Worm (Caenorhabditis elegans) whole organism, L3 larva: Measurements from ENCODE around the gene cwn-1.

Experiments
- R02D3.7 ChIP-seq: fragments of 150-350 bp; optimal IDR thresholded peaks from 2 replicates; lab custom pipeline; 2014; ENCODE audit warnings: missing biosample characterization, missing genetic modification characterization
- ZK546.5 ChIP-seq: sonication (generic microtip); optimal IDR thresholded peaks from 2 replicates; lab custom pipeline; 2017; ENCODE audit warnings: missing biosample characterization, missing genetic modification characterization
- aly-2 ChIP-seq: fragments of 150-350 bp; optimal IDR thresholded peaks from 2 replicates; lab custom pipeline; 2014; ENCODE audit warnings: missing biosample characterization, missing genetic modification characterization
- ama-1 ChIP-seq: fragments of 150-350 bp; optimal IDR thresholded peaks from 2 replicates; lab custom pipeline; 2018
- ceh-16 ChIP-seq: sonication (generic microtip); optimal IDR thresholded peaks from 2 replicates; lab custom pipeline; 2017; ENCODE audit warnings: missing biosample characterization, missing genetic modification characterization
- ceh-28 ChIP-seq: fragments of 150-350 bp; optimal IDR thresholded peaks from 2 replicates; lab custom pipeline; 2014; ENCODE audit warnings: missing biosample characterization, missing genetic modification reagents, missing genetic modification characterization
- ceh-82 ChIP-seq: fragments of 150-350 bp; optimal IDR thresholded peaks from 2 replicates; lab custom pipeline; 2014; ENCODE audit warnings: missing biosample characterization, missing genetic modification characterization
- ceh-9 ChIP-seq: sonication (generic microtip); optimal IDR thresholded peaks from 2 replicates; lab custom pipeline; 2018; ENCODE audit warnings: missing biosample characterization, missing genetic modification characterization
- egl-27 ChIP-seq: sonication (generic microtip); optimal IDR thresholded peaks from 4 replicates; lab custom pipeline; 2017; ENCODE audit warnings: missing biosample characterization, missing genetic modification reagents, missing genetic modification characterization
- egl-5 ChIP-seq: fragments of 150-350 bp; optimal IDR thresholded peaks from 2 replicates; lab custom pipeline; 2017; ENCODE audit warnings: missing biosample characterization, missing genetic modification reagents, missing genetic modification characterization, inconsistent platforms
- elt-2 ChIP-seq: sonication (generic microtip); optimal IDR thresholded peaks from 2 replicates; lab custom pipeline; 2016; ENCODE audit warnings: missing genetic modification reagents, mild to moderate bottlenecking, missing genetic modification characterization, missing compliant biosample characterization
- elt-3 ChIP-seq, 3 experiments: fragments of 150-350 bp in 1 of 3; sonication (generic microtip) in 2 of 3; optimal IDR thresholded peaks; 2 replicates in 2 of 3; 4 replicates in 1 of 3; lab custom pipeline; 2014 to 2017; ENCODE audit warnings: missing biosample characterization in 3 of 3, missing genetic modification characterization in 3 of 3
- fkh-2 ChIP-seq: fragments of 150-350 bp; optimal IDR thresholded peaks from 2 replicates; lab custom pipeline; 2014; ENCODE audit warnings: missing biosample characterization, missing genetic modification reagents, missing genetic modification characterization
- fos-1 ChIP-seq: fragments of 150-350 bp; optimal IDR thresholded peaks from 2 replicates; lab custom pipeline; 2014; ENCODE audit warnings: missing biosample characterization, missing genetic modification characterization
- hmg-11 ChIP-seq: sonication (generic microtip); optimal IDR thresholded peaks from 2 replicates; lab custom pipeline; 2016; ENCODE audit warnings: missing genetic modification characterization, missing compliant biosample characterization
- jun-1 ChIP-seq: fragments of 150-350 bp; optimal IDR thresholded peaks from 2 replicates; lab custom pipeline; 2014; ENCODE audit warnings: missing biosample characterization, missing genetic modification reagents, missing genetic modification characterization
- lsy-12 ChIP-seq: sonication (generic microtip); optimal IDR thresholded peaks from 2 replicates; lab custom pipeline; 2016; ENCODE audit warnings: mild to moderate bottlenecking, missing genetic modification characterization, missing compliant biosample characterization
- nfya-1 ChIP-seq: sonication (generic microtip); optimal IDR thresholded peaks from 2 replicates; lab custom pipeline; 2017; ENCODE audit warnings: missing genetic modification characterization, mild to moderate bottlenecking, missing compliant biosample characterization, antibody characterized with exemption, moderate library complexity; ENCODE audit not compliant: insufficient read depth
- nhr-11 ChIP-seq: fragments of 150-350 bp; optimal IDR thresholded peaks from 2 replicates; lab custom pipeline; 2014; ENCODE audit warnings: missing biosample characterization, missing genetic modification characterization
- nhr-12 ChIP-seq: fragments of 150-350 bp; optimal IDR thresholded peaks from 2 replicates; lab custom pipeline; 2014; ENCODE audit warnings: missing biosample characterization, missing genetic modification characterization
- nhr-23 ChIP-seq: fragments of 150-350 bp; optimal IDR thresholded peaks from 2 replicates; lab custom pipeline; 2014; ENCODE audit warnings: missing biosample characterization, missing genetic modification reagents, missing genetic modification characterization
- nhr-237 ChIP-seq: fragments of 150-350 bp; optimal IDR thresholded peaks from 2 replicates; lab custom pipeline; 2014; ENCODE audit warnings: missing biosample characterization, missing genetic modification characterization
- nhr-25 ChIP-seq: sonication (generic microtip); optimal IDR thresholded peaks from 2 replicates; lab custom pipeline; 2017; ENCODE audit warnings: missing biosample characterization, missing genetic modification characterization
- nhr-28 ChIP-seq: fragments of 150-350 bp; optimal IDR thresholded peaks from 2 replicates; lab custom pipeline; 2014; ENCODE audit warnings: missing biosample characterization, missing genetic modification characterization
- nhr-43 ChIP-seq: sonication (generic microtip); optimal IDR thresholded peaks from 2 replicates; lab custom pipeline; 2016; ENCODE audit warnings: mild to moderate bottlenecking, missing genetic modification characterization, missing compliant biosample characterization; ENCODE audit not compliant: poor library complexity, severe bottlenecking
- nhr-67 ChIP-seq: fragments of 150-350 bp; optimal IDR thresholded peaks from 2 replicates; lab custom pipeline; 2014; ENCODE audit warnings: missing biosample characterization, missing genetic modification characterization
- nhr-76 ChIP-seq: fragments of 150-350 bp; sonication (generic microtip); optimal IDR thresholded peaks from 5 replicates; lab custom pipeline; 2014; ENCODE audit warnings: missing biosample characterization, missing genetic modification characterization
- nhr-77 ChIP-seq: fragments of 150-350 bp; optimal IDR thresholded peaks from 2 replicates; lab custom pipeline; 2014; ENCODE audit warnings: missing biosample characterization, missing genetic modification characterization
- pha-4 ChIP-seq: fragments of 150-350 bp; optimal IDR thresholded peaks from 2 replicates; lab custom pipeline; 2014; ENCODE audit warnings: missing biosample characterization, missing genetic modification reagents, missing genetic modification characterization
- pqm-1 ChIP-seq: fragments of 150-350 bp; optimal IDR thresholded peaks from 2 replicates; lab custom pipeline; 2017; ENCODE audit warnings: missing biosample characterization, missing genetic modification characterization, inconsistent platforms
- sea-2 ChIP-seq: fragments of 150-350 bp; sonication (generic microtip); optimal IDR thresholded peaks from 4 replicates; lab custom pipeline; 2014; ENCODE audit warnings: missing biosample characterization, missing genetic modification reagents, missing genetic modification characterization
- skn-1 ChIP-seq: fragments of 150-350 bp; optimal IDR thresholded peaks from 2 replicates; lab custom pipeline; 2014; ENCODE audit warnings: missing biosample characterization, missing genetic modification characterization
- snpc-4 ChIP-seq: fragments of 150-350 bp; optimal IDR thresholded peaks from 2 replicates; lab custom pipeline; 2014; ENCODE audit warnings: missing biosample characterization, missing genetic modification characterization
- tbx-2 ChIP-seq: sonication (generic microtip); optimal IDR thresholded peaks from 2 replicates; lab custom pipeline; 2016; ENCODE audit warnings: mild to moderate bottlenecking, missing genetic modification characterization, missing compliant biosample characterization
- unc-39 ChIP-seq: sonication (generic microtip); optimal IDR thresholded peaks from 4 replicates; lab custom pipeline; 2017; ENCODE audit warnings: missing biosample characterization, missing genetic modification characterization
- ztf-11 ChIP-seq: fragments of 150-350 bp; optimal IDR thresholded peaks from 2 replicates; lab custom pipeline; 2014; ENCODE audit warnings: missing biosample characterization, missing genetic modification characterization

cwn-1 gene

DNA sequence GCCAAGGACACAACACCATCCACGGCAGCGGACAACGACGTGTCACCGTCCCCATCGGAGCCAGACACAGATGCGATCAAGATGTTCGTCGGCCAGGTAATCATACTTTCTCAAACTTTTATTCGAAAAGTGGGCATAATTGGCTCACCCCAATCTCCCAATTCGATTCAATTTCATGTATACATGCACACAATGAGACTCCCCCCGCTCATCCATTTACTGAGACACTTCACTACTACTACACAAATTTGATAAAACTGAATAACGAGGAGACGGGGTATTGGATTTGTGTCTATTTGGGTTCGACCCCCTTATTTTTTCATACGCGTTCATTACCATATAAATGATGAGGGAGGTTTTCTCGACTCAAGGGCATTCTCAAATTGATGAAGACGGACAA, 29.8 kb upstream of the cwn-1 start:
- TF ChIP-seq hmg-11 (tag; lab: Kevin White, UChicago) = no peak

DNA sequence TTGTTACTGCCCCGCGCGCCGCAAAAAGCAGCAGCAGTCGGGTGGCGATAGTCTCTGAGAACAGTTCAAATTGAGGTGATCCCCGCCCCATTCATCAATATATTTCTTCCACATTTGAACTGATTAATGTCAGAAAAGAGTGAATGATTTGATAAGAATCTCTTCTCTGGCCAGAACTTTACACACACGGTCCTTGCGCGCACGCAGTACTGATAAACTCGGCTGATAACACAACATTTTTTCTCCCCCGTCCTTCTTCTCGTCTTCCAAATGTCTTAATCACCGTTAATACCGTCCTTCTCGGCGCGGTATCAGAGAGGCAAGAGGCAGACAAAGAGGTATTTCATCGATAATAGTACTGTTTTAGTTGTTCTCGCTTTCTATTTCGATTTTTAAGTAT, 28.8 kb upstream of the cwn-1 start, which contains the start of gene etr-1:
Gene etr-1 (plus strand): TSS at position 193 of the 400 bp plus-strand sequence.
- TF ChIP-seq sea-2 (GFP tag; lab: Kevin White, UChicago) (no peak), pha-4 (tag; lab: Kevin White, UChicago) (peak; percentile 2), tbx-2 (tag; lab: Kevin White, UChicago) (no peak), fkh-2 (no peak), ceh-9 (no peak), snpc-4 (tag; lab: Kevin White, UChicago) (no peak), nhr-77 (tag; lab: Kevin White, UChicago) (no peak), R02D3.7 (tag; lab: Kevin White, UChicago) (peak; percentile 1), elt-3 (tag; optimal IDR thresholded peaks at IDR 0.05; lab: Kevin White, UChicago) (peak in 2 of 3 experiments; percentile 27 to 94), ceh-28 (peak; percentile 41), nhr-76 (tag; lab: Kevin White, UChicago) (no peak), nhr-237 (tag; lab: Kevin White, UChicago) (no peak), jun-1 (peak; percentile 72), aly-2 (tag; lab: Kevin White, UChicago) (no peak), skn-1 (tag; lab: Kevin White, UChicago) (no peak), nhr-25 (tag; lab: Kevin White, UChicago) (no peak), pqm-1 (tag; lab: Kevin White, UChicago) (peak; percentile 96), fos-1 (tag; lab: Kevin White, UChicago) (no peak), unc-39 (tag; lab: Kevin White, UChicago) (no peak), nhr-67 (tag; lab: Kevin White, UChicago) (no peak), ceh-16 (tag; lab: Kevin White, UChicago) (no peak), ztf-11 (no peak), egl-5 (tag; lab: Kevin White, UChicago) (no peak), nhr-43 (no peak), ama-1 (peak; percentile 35), nhr-12 (no peak), hmg-11 (tag; lab: Kevin White, UChicago) (no peak), nhr-23 (tag; lab: Kevin White, UChicago) (peak; percentile 62), ZK546.5 (tag; lab: Kevin White, UChicago) (no peak), lsy-12 (tag; lab: Kevin White, UChicago) (no peak), elt-2 (tag; lab: Kevin White, UChicago) (peak; percentile 99), nhr-28 (no peak)

DNA sequence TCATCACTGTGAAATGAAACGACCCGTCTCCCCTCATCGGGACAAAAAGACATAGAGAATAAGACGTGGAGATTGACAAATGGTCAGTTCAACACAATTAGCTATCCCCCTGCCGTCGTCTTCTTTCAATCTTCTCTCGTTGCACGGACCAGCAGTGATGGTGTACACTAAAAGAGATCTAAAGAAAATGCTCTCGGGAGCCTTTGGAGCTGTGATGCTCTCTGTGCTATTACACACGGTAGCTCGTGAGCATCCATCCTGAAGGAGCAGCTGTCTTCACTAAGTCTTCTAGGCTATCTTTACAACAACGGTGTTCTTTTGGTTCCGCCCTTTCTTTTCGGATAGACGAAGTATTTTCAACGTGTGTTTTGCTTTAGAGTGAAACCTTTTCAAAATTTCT, 27.9 kb upstream of the cwn-1 start:
- no peak for TF ChIP-seq aly-2 (tag; lab: Kevin White, UChicago)
- no peak for TF ChIP-seq egl-27 (tag; lab: Kevin White, UChicago)
- peak; percentile 3 for TF ChIP-seq nhr-11 (tag; lab: Kevin White, UChicago)
- TF ChIP-seq, all 47 proteins: peak for 1

- TF ChIP-seq nhr-11 (tag; lab: Kevin White, UChicago) = peak; percentile 54
- no peak for TF ChIP-seq elt-2 (tag; lab: Kevin White, UChicago)
Observed at ce11 chrII:160561-161123, 27.2 kb upstream of the cwn-1 start.

ce11 chrII:159294-159922, 26.0 kb upstream of the cwn-1 start:
- TF ChIP-seq ceh-28 (peak; percentile 79), nfya-1 (peak; percentile 49), nhr-11 (tag; lab: Kevin White, UChicago) (no peak), nhr-25 (tag; lab: Kevin White, UChicago) (peak; percentile 58), pqm-1 (tag; lab: Kevin White, UChicago) (peak; percentile 60), pha-4 (tag; lab: Kevin White, UChicago) (peak; percentile 48), ceh-82 (tag; lab: Kevin White, UChicago) (no peak), nhr-23 (tag; lab: Kevin White, UChicago) (peak; percentile 53), elt-2 (tag; lab: Kevin White, UChicago) (peak; percentile 54), hmg-11 (tag; lab: Kevin White, UChicago) (peak; percentile 3)
